Worm (Caenorhabditis elegans) whole organism, mixed stage, embryonic: ENCODE results near the gene col-98.

ENCODE experiments used
- M03D4.4 ChIP-seq: sonication (generic microtip); optimal IDR thresholded peaks from 2 replicates; lab custom pipeline; 2017; ENCODE audit warnings: mild to moderate bottlenecking, missing genetic modification characterization, missing compliant biosample characterization
- bed-3 ChIP-seq: fragments of 200-800 bp; sonication (Bioruptor generic); optimal IDR thresholded peaks from 3 replicates; lab custom pipeline; 2018; ENCODE audit warnings: mild to moderate bottlenecking, missing genetic modification characterization, moderate library complexity, missing compliant biosample characterization
- blmp-1 ChIP-seq: fragments of 150-350 bp; optimal IDR thresholded peaks from 2 replicates; lab custom pipeline; 2014; ENCODE audit warnings: missing biosample characterization, missing genetic modification characterization
- ceh-39 ChIP-seq: fragments of 150-350 bp; optimal IDR thresholded peaks from 2 replicates; lab custom pipeline; 2014; ENCODE audit warnings: missing biosample characterization, missing genetic modification characterization
- ceh-43 ChIP-seq: fragments of 200-800 bp; sonication (Bioruptor generic); optimal IDR thresholded peaks from 2 replicates; lab custom pipeline; 2018; ENCODE audit warnings: mild to moderate bottlenecking, missing genetic modification characterization, moderate library complexity, missing compliant biosample characterization
- ceh-83 ChIP-seq: fragments of 200-800 bp; sonication (Bioruptor generic); optimal IDR thresholded peaks from 2 replicates; lab custom pipeline; 2018; ENCODE audit warnings: mild to moderate bottlenecking, missing genetic modification characterization, missing compliant biosample characterization
- ces-1 ChIP-seq: fragments of 150-350 bp; optimal IDR thresholded peaks from 2 replicates; lab custom pipeline; 2014; ENCODE audit warnings: missing biosample characterization, missing genetic modification reagents, missing genetic modification characterization
- drap-1 ChIP-seq: fragments of 200-800 bp; sonication (Bioruptor generic); optimal IDR thresholded peaks from 3 replicates; lab custom pipeline; 2018; ENCODE audit warnings: mild to moderate bottlenecking, missing genetic modification characterization, missing compliant biosample characterization
- elt-1 ChIP-seq: sonication (generic microtip); optimal IDR thresholded peaks from 2 replicates; lab custom pipeline; 2017; ENCODE audit warnings: missing genetic modification characterization, mild to moderate bottlenecking, missing compliant biosample characterization, antibody characterized with exemption, moderate library complexity, borderline replicate concordance; ENCODE audit not compliant: insufficient read depth
- elt-3 ChIP-seq: fragments of 150-350 bp; optimal IDR thresholded peaks from 2 replicates; lab custom pipeline; 2014; ENCODE audit warnings: missing biosample characterization, missing genetic modification characterization
- flh-1 ChIP-seq: fragments of 200-800 bp; sonication (Bioruptor generic); optimal IDR thresholded peaks from 2 replicates; lab custom pipeline; 2018; ENCODE audit warnings: mild to moderate bottlenecking, missing genetic modification characterization, moderate library complexity, missing compliant biosample characterization
- ham-2 ChIP-seq: fragments of 200-800 bp; sonication (Bioruptor generic); optimal IDR thresholded peaks from 2 replicates; lab custom pipeline; 2018; ENCODE audit warnings: mild to moderate bottlenecking, missing genetic modification characterization, missing compliant biosample characterization
- hlh-1 ChIP-seq: fragments of 150-350 bp; optimal IDR thresholded peaks from 2 replicates; lab custom pipeline; 2014; ENCODE audit warnings: missing biosample characterization, missing genetic modification reagents, missing genetic modification characterization
- lin-13 ChIP-seq: fragments of 150-350 bp; optimal IDR thresholded peaks from 2 replicates; lab custom pipeline; 2014; ENCODE audit warnings: missing biosample characterization, missing genetic modification characterization
- lin-32 ChIP-seq: fragments of 200-800 bp; sonication (Bioruptor generic); optimal IDR thresholded peaks from 2 replicates; lab custom pipeline; 2018; ENCODE audit warnings: mild to moderate bottlenecking, missing genetic modification characterization, missing compliant biosample characterization
- lsy-2 ChIP-seq: fragments of 150-350 bp; optimal IDR thresholded peaks from 2 replicates; lab custom pipeline; 2014; ENCODE audit warnings: missing biosample characterization, missing genetic modification characterization
- mab-5 ChIP-seq: fragments of 150-350 bp; optimal IDR thresholded peaks from 2 replicates; lab custom pipeline; 2014; ENCODE audit warnings: missing biosample characterization, missing genetic modification characterization
- mep-1 ChIP-seq: fragments of 150-350 bp; optimal IDR thresholded peaks from 2 replicates; lab custom pipeline; 2017; ENCODE audit warnings: missing biosample characterization, missing genetic modification reagents, missing genetic modification characterization, inconsistent platforms
- mls-2 ChIP-seq: sonication (generic microtip); optimal IDR thresholded peaks from 2 replicates; lab custom pipeline; 2016; ENCODE audit warnings: mild to moderate bottlenecking, missing genetic modification characterization, moderate library complexity, missing compliant biosample characterization
- nhr-12 ChIP-seq: fragments of 150-350 bp; optimal IDR thresholded peaks from 2 replicates; lab custom pipeline; 2014; ENCODE audit warnings: missing biosample characterization, missing genetic modification characterization
- nhr-2 ChIP-seq: fragments of 150-350 bp; optimal IDR thresholded peaks from 2 replicates; lab custom pipeline; 2014; ENCODE audit warnings: missing biosample characterization, missing genetic modification characterization
- nhr-237 ChIP-seq: fragments of 150-350 bp; optimal IDR thresholded peaks from 2 replicates; lab custom pipeline; 2014; ENCODE audit warnings: missing biosample characterization, missing genetic modification characterization
- nhr-28 ChIP-seq: fragments of 150-350 bp; optimal IDR thresholded peaks from 2 replicates; lab custom pipeline; 2014; ENCODE audit warnings: missing biosample characterization, missing genetic modification characterization
- nhr-76 ChIP-seq: sonication (generic microtip); optimal IDR thresholded peaks from 2 replicates; lab custom pipeline; 2017; ENCODE audit warnings: missing biosample characterization, missing genetic modification characterization
- pha-4 ChIP-seq: fragments of 150-350 bp; optimal IDR thresholded peaks from 2 replicates; lab custom pipeline; 2018; ENCODE audit warnings: missing biosample characterization, missing genetic modification reagents, missing genetic modification characterization
- snpc-4 ChIP-seq: fragments of 150-350 bp; optimal IDR thresholded peaks from 2 replicates; lab custom pipeline; 2014; ENCODE audit warnings: missing biosample characterization, missing genetic modification characterization
- tbx-8 ChIP-seq: fragments of 200-800 bp; sonication (Bioruptor generic); optimal IDR thresholded peaks from 2 replicates; lab custom pipeline; 2018; ENCODE audit warnings: mild to moderate bottlenecking, missing genetic modification characterization, moderate library complexity, missing compliant biosample characterization
- unc-120 ChIP-seq: sonication (generic microtip); optimal IDR thresholded peaks from 2 replicates; lab custom pipeline; 2017; ENCODE audit warnings: missing genetic modification characterization, missing compliant biosample characterization; ENCODE audit not compliant: poor library complexity, severe bottlenecking
- unc-39 ChIP-seq: fragments of 150-350 bp; optimal IDR thresholded peaks from 2 replicates; lab custom pipeline; 2014; ENCODE audit warnings: missing biosample characterization, missing genetic modification characterization
- unc-62 ChIP-seq: fragments of 150-350 bp; optimal IDR thresholded peaks from 2 replicates; lab custom pipeline; 2014; ENCODE audit warnings: missing biosample characterization, missing genetic modification reagents, missing genetic modification characterization
- zip-8 ChIP-seq: fragments of 150-350 bp; optimal IDR thresholded peaks from 2 replicates; lab custom pipeline; 2014; ENCODE audit warnings: missing biosample characterization, missing genetic modification characterization
- ztf-11 ChIP-seq: fragments of 150-350 bp; optimal IDR thresholded peaks from 2 replicates; lab custom pipeline; 2014; ENCODE audit warnings: missing biosample characterization, missing genetic modification characterization

The col-98 gene

ce11 chrIII:13011927-13012326, 6.9 kb upstream of the col-98 start:
- no peak for TF ChIP-seq unc-120 (tag; lab: Kevin White, UChicago)
- TF ChIP-seq pha-4: no peak
- no peak for TF ChIP-seq lsy-2
- TF ChIP-seq unc-62 (GFP tag; lab: Kevin White, UChicago): no peak
- TF ChIP-seq snpc-4 (tag; lab: Kevin White, UChicago): no peak
- no peak for TF ChIP-seq elt-1 (tag; lab: Kevin White, UChicago)
- TF ChIP-seq ztf-11 (tag; lab: Kevin White, UChicago): no peak
- no peak for TF ChIP-seq nhr-2 (tag; lab: Kevin White, UChicago)
- no peak for TF ChIP-seq tbx-8
- no peak for TF ChIP-seq mab-5 (tag; lab: Kevin White, UChicago)
- TF ChIP-seq drap-1 (GFP tag; lab: Kevin White, UChicago): no peak
- no peak for TF ChIP-seq bed-3 (GFP tag; lab: Kevin White, UChicago)
- no peak for TF ChIP-seq lin-32 (GFP tag; lab: Kevin White, UChicago)
- TF ChIP-seq ceh-43 (GFP tag; lab: Kevin White, UChicago): no peak
- no peak for TF ChIP-seq ces-1 (GFP tag; lab: Kevin White, UChicago)
- TF ChIP-seq nhr-28 (tag; lab: Kevin White, UChicago): no peak
- TF ChIP-seq nhr-12: no peak
- no peak for TF ChIP-seq M03D4.4 (tag; lab: Kevin White, UChicago)
- no peak for TF ChIP-seq mls-2 (tag; lab: Kevin White, UChicago)
- TF ChIP-seq ham-2 (GFP tag; lab: Kevin White, UChicago): no peak

- TF ChIP-seq flh-1: no peak
- no peak for TF ChIP-seq hlh-1
- TF ChIP-seq ham-2 (GFP tag; lab: Kevin White, UChicago): no peak
- no peak for TF ChIP-seq blmp-1 (tag; lab: Kevin White, UChicago)
- TF ChIP-seq elt-1 (tag; lab: Kevin White, UChicago): no peak
- TF ChIP-seq lin-32 (GFP tag; lab: Kevin White, UChicago): no peak
- no peak for TF ChIP-seq unc-39 (tag; lab: Kevin White, UChicago)
- TF ChIP-seq mls-2 (tag; lab: Kevin White, UChicago): no peak
- no peak for TF ChIP-seq pha-4
- no peak for TF ChIP-seq nhr-12
- no peak for TF ChIP-seq tbx-8
- TF ChIP-seq ceh-43 (GFP tag; lab: Kevin White, UChicago): no peak
- TF ChIP-seq M03D4.4 (tag; lab: Kevin White, UChicago): no peak
- TF ChIP-seq elt-3 (tag; lab: Kevin White, UChicago): no peak
Measured at ce11 chrIII:13013912-13014311, 4.9 kb upstream of the col-98 start.

- no peak for TF ChIP-seq ces-1 (GFP tag; lab: Kevin White, UChicago)
- no peak for TF ChIP-seq nhr-2 (tag; lab: Kevin White, UChicago)
- TF ChIP-seq zip-8: no peak
- no peak for TF ChIP-seq ceh-83 (GFP tag; lab: Kevin White, UChicago)
- TF ChIP-seq ceh-39 (tag; lab: Kevin White, UChicago): no peak
- no peak for TF ChIP-seq nhr-76 (tag; lab: Kevin White, UChicago)
- TF ChIP-seq lin-13 (tag; lab: Kevin White, UChicago): no peak
- TF ChIP-seq nhr-237 (tag; lab: Kevin White, UChicago): no peak
- no peak for TF ChIP-seq blmp-1 (tag; lab: Kevin White, UChicago)
- TF ChIP-seq mls-2 (tag; lab: Kevin White, UChicago): no peak
- TF ChIP-seq hlh-1: no peak
- no peak for TF ChIP-seq unc-39 (tag; lab: Kevin White, UChicago)
Measured at ce11 chrIII:13015754-13016317, 3.0 kb upstream of the col-98 start.

- TF ChIP-seq elt-3 (tag; lab: Kevin White, UChicago) (no peak), nhr-237 (tag; lab: Kevin White, UChicago) (no peak), unc-39 (tag; lab: Kevin White, UChicago) (no peak), elt-1 (tag; lab: Kevin White, UChicago) (no peak), pha-4 (no peak), mep-1 (tag; lab: Kevin White, UChicago) (no peak), nhr-76 (tag; lab: Kevin White, UChicago) (no peak), ces-1 (GFP tag; lab: Kevin White, UChicago) (no peak), ham-2 (GFP tag; lab: Kevin White, UChicago) (no peak)
Measured at ce11 chrIII:13019547-13020098, 815 bp downstream of the col-98 start.
